Worm (Caenorhabditis elegans): Measurements from ENCODE around the gene T05C3.6.

ce11 chrV:5482315-5482714, 7.9 kb upstream of the T05C3.6 start, which contains the start of gene srg-66:
- TF ChIP-seq ceh-36 (tag; optimal IDR thresholded peaks at IDR 0.05) (no peak), ama-1 (optimal IDR thresholded peaks at IDR 0.05) (no peak), hmbx-1 (tag; optimal IDR thresholded peaks at IDR 0.05) (no peak)
